Fruit fly (Drosophila melanogaster): ENCODE data around the gene TfIIA-L.
A peak's percentile ranks its signal among the peaks of the same experiment; 100 is the strongest.

The TfIIA-L gene

DNA sequence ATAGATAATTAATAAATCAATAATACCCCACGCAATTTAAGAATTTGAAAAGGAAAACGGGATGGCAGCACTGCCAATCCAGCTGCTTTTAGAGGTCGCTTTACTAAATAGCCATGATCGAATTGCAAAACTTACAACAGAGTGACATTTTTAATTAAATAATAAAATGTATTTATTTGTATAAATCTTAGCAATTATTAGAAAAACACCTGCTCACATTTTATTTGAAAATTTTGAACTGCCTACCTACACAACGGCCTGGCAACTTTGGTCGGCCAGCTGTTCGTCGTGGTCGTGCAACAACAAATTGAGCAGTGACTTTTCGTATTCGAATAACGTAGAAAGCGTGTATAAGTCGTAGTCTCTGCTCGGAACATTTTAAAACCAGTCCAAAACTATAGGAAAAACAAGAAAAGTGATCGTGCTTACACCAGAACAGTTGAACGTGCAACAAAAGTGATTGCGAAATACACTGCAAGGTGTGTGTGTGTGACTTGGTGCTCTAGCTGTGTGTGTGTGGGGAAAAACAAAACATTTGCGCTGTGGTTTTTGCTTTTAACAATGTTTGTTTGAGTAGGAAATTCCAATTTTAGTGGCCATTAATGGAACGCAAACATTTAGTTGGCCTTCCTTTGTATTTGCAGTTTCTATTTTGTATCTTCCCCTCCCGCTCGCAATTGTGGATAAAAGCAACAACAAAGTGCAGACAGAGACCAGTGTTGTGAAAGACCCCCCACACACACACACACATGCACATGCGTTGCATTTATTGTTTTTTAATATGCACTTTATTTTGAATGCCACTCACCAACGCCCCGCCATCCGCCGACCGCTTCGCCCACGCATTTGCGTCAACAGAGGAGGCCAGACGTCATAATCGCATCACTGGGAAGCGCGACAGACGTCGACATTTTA is 23.9 kb downstream of the TfIIA-L start, which contains the start of gene CG5938 (continued):
- TF ChIP-seq CG12236 (GFP tag; optimal IDR thresholded peaks at IDR 0.05), result no peak
- TF ChIP-seq CG17385 (GFP tag; optimal IDR thresholded peaks at IDR 0.05), result peak; percentile 48
- TF ChIP-seq crp (GFP tag; optimal IDR thresholded peaks at IDR 0.05), result peak; percentile 29 to 88
- peak in 1 of 3 experiments; percentile 20 for TF ChIP-seq lola (GFP tag; optimal IDR thresholded peaks at IDR 0.05)
- peak; percentile 23 for TF ChIP-seq Nf-YC (tag; optimal IDR thresholded peaks at IDR 0.05)
- peak; percentile 51 for TF ChIP-seq CoRest (tag; optimal IDR thresholded peaks at IDR 0.05)
- no peak for TF ChIP-seq CG10462 (GFP tag; optimal IDR thresholded peaks at IDR 0.05)
- no peak for TF ChIP-seq nerfin-2 (GFP tag; IDR thresholded peaks at IDR 0.05; ENCODE audit: partially characterized antibody)
- TF ChIP-seq CG13424 (tag; optimal IDR thresholded peaks at IDR 0.05), result peak; percentile 52
- peak; percentile 38 for TF ChIP-seq CG4424 (GFP tag; optimal IDR thresholded peaks at IDR 0.05)
- no peak for TF ChIP-seq MTF-1 (GFP tag; optimal IDR thresholded peaks at IDR 0.05; ENCODE audit: borderline replicate concordance)
- peak; percentile 27; the same call in 1 of the 3 replicates for TF ChIP-seq zfh1 (GFP tag; IDR thresholded peaks at IDR 0.05)
- peak; percentile 46 for TF ChIP-seq CG2678 (tag; optimal IDR thresholded peaks at IDR 0.05)
- TF ChIP-seq sd (tag; optimal IDR thresholded peaks at IDR 0.05), result no peak
- TF ChIP-seq CG9932 (GFP tag; IDR thresholded peaks at IDR 0.05), result peak; percentile 26; the same call in 1 of the 2 replicates
- peak; percentile 30; the same call in 1 of the 3 replicates for TF ChIP-seq CG34422 (GFP tag; IDR thresholded peaks at IDR 0.05)
- TF ChIP-seq bbx (GFP tag; IDR thresholded peaks at IDR 0.05; ENCODE audit: partially characterized antibody), result no peak
- TF ChIP-seq ems (GFP tag; optimal IDR thresholded peaks at IDR 0.05), result no peak
- TF ChIP-seq CG32532 (GFP tag; IDR thresholded peaks at IDR 0.05), result peak; percentile 41; the same call in 1 of the 2 replicates
- peak; percentile 8 for TF ChIP-seq CG10209 (GFP tag; optimal IDR thresholded peaks at IDR 0.05)
- no peak for TF ChIP-seq dysf (GFP tag; IDR thresholded peaks at IDR 0.05)
- TF ChIP-seq Rx (GFP tag; IDR thresholded peaks at IDR 0.05), result no peak; the same call in 1 of the 2 replicates
- TF ChIP-seq CG3281 (GFP tag; optimal IDR thresholded peaks at IDR 0.05), result peak; percentile 30
- no peak for TF ChIP-seq CG14667 (GFP tag; IDR thresholded peaks at IDR 0.05)
- TF ChIP-seq CG3838 (GFP tag; optimal IDR thresholded peaks at IDR 0.05), result no peak
- no peak for TF ChIP-seq CG11398 (GFP tag; optimal IDR thresholded peaks at IDR 0.05)
- TF ChIP-seq CG3847 (GFP tag; IDR thresholded peaks at IDR 0.05), result peak; percentile 44
- no peak for TF ChIP-seq danr (GFP tag; IDR thresholded peaks at IDR 0.05)
- TF ChIP-seq Dek (tag; optimal IDR thresholded peaks at IDR 0.05), result peak; percentile 22
- peak; percentile 51 for TF ChIP-seq stwl (tag; optimal IDR thresholded peaks at IDR 0.05)
- TF ChIP-seq MBD-R2 (GFP tag; IDR thresholded peaks at IDR 0.05), result peak; percentile 38; the same call in 1 of the 2 replicates
- TF ChIP-seq crol (GFP tag; IDR thresholded peaks at IDR 0.05), result peak; percentile 73
- TF ChIP-seq Med (GFP tag), result peak; percentile 78
- TF ChIP-seq CG6272 (GFP tag; IDR thresholded peaks at IDR 0.05), result no peak
- TF ChIP-seq tap (tag; optimal IDR thresholded peaks at IDR 0.05), result peak; percentile 40
- TF ChIP-seq Adf1 (GFP tag; IDR thresholded peaks at IDR 0.05), result no peak; the same call in 1 of the 2 replicates
- TF ChIP-seq CG6654 (GFP tag; optimal IDR thresholded peaks at IDR 0.05), result no peak
- peak; percentile 19 for TF ChIP-seq Sox100B (GFP tag; optimal IDR thresholded peaks at IDR 0.05)
- no peak for TF ChIP-seq CG10979 (tag; optimal IDR thresholded peaks at IDR 0.05)
- TF ChIP-seq CG33213 (GFP tag; optimal IDR thresholded peaks at IDR 0.05), result no peak
- peak in 1 of 2 experiments; percentile 29 for TF ChIP-seq Hr51 (GFP tag; optimal IDR thresholded peaks at IDR 0.05)
- TF ChIP-seq toy (GFP tag; IDR thresholded peaks at IDR 0.05), result no peak
- TF ChIP-seq CTCF (GFP tag; optimal IDR thresholded peaks at IDR 0.05), result peak; percentile 69
- TF ChIP-seq cas (GFP tag; IDR thresholded peaks at IDR 0.05), result no peak
- no peak for TF ChIP-seq CG4328 (GFP tag; optimal IDR thresholded peaks at IDR 0.05)
- TF ChIP-seq CG15696 (tag; optimal IDR thresholded peaks at IDR 0.05), result peak; percentile 5
- no peak for TF ChIP-seq Fer2 (tag; optimal IDR thresholded peaks at IDR 0.05)
- TF ChIP-seq Xbp1 (GFP tag; optimal IDR thresholded peaks at IDR 0.05), result peak; percentile 7

All from whole organism, embryonic.